Worm (Caenorhabditis elegans) whole organism, L3 larva: ENCODE measurements around the gene fbxc-36.

Experiments
- egl-5 ChIP-seq: fragments of 150-350 bp; optimal IDR thresholded peaks from 2 replicates; lab custom pipeline; 2017; ENCODE audit warnings: missing biosample characterization, missing genetic modification reagents, missing genetic modification characterization, inconsistent platforms
- elt-2 ChIP-seq: sonication (generic microtip); optimal IDR thresholded peaks from 2 replicates; lab custom pipeline; 2016; ENCODE audit warnings: missing genetic modification reagents, mild to moderate bottlenecking, missing genetic modification characterization, missing compliant biosample characterization
- lin-39 ChIP-seq: fragments of 150-350 bp; optimal IDR thresholded peaks from 2 replicates; lab custom pipeline; 2018; ENCODE audit warnings: missing biosample characterization, missing genetic modification reagents, missing genetic modification characterization
- nfya-1 ChIP-seq: sonication (generic microtip); optimal IDR thresholded peaks from 2 replicates; lab custom pipeline; 2017; ENCODE audit warnings: missing genetic modification characterization, mild to moderate bottlenecking, missing compliant biosample characterization, antibody characterized with exemption, moderate library complexity; ENCODE audit not compliant: insufficient read depth
- nhr-12 ChIP-seq: fragments of 150-350 bp; optimal IDR thresholded peaks from 2 replicates; lab custom pipeline; 2014; ENCODE audit warnings: missing biosample characterization, missing genetic modification characterization
- nhr-237 ChIP-seq: fragments of 150-350 bp; optimal IDR thresholded peaks from 2 replicates; lab custom pipeline; 2014; ENCODE audit warnings: missing biosample characterization, missing genetic modification characterization
- snpc-4 ChIP-seq: fragments of 150-350 bp; optimal IDR thresholded peaks from 2 replicates; lab custom pipeline; 2014; ENCODE audit warnings: missing biosample characterization, missing genetic modification characterization

DNA sequence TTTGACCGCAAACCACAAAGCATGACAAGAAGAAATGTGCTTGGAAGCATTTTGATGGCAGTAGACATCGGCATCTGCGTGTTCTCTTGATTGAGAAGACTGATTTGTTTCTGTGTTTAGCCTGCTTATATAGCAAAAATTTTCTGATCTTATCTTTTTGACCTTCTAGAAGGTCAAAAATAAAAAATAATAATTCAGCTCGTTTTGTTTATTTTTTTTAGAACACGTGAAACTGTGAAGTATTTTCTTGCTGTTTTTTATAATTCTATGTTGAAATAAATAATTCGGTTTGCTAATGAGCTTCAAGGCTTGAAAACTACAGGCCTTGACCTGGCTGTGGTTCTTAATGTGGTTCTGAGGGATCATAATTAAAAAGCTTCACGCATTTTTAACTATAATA, 13.5 kb upstream of the fbxc-36 start, which contains the start of gene R07C3.13:
- TF ChIP-seq snpc-4 (tag; lab: Kevin White, UChicago) (no peak), nhr-12 (tag; lab: Kevin White, UChicago) (no peak), nhr-237 (tag; lab: Kevin White, UChicago) (no peak), lin-39 (tag; lab: Kevin White, UChicago) (no peak), egl-5 (tag; lab: Kevin White, UChicago) (no peak), nfya-1 (tag; lab: Kevin White, UChicago) (no peak), elt-2 (tag; lab: Kevin White, UChicago) (no peak)
